Worm (Caenorhabditis elegans) whole organism, young adult: ENCODE results near the gene K03A11.4.

ENCODE experiments used
- D2030.7 ChIP-seq: fragments of 200-800 bp; sonication (Bioruptor generic); IDR thresholded peaks from 2 replicates; pipeline ENCODE4 v1.3.6; 2022; ENCODE audit warnings: missing genetic modification reagents, missing genetic modification characterization, missing compliant biosample characterization
- F22D6.2 ChIP-seq: sonication (generic microtip); optimal IDR thresholded peaks from 2 replicates; lab custom pipeline; 2016; ENCODE audit warnings: mild to moderate bottlenecking, missing genetic modification characterization, missing compliant biosample characterization
- F37B4.10 ChIP-seq: fragments of 200-800 bp; sonication (Bioruptor generic); IDR thresholded peaks from 2 replicates; pipeline ENCODE4 v1.3.6; 2022; ENCODE audit warnings: missing genetic modification characterization, missing compliant biosample characterization
- F39B2.1 ChIP-seq: fragments of 200-800 bp; sonication (Bioruptor generic); IDR thresholded peaks from 2 replicates; pipeline ENCODE4 v1.3.6; 2022; ENCODE audit warnings: missing genetic modification reagents, missing genetic modification characterization, missing compliant biosample characterization
- F55B11.4 ChIP-seq: sonication (generic microtip); optimal IDR thresholded peaks from 2 replicates; lab custom pipeline; 2016; ENCODE audit warnings: missing compliant biosample characterization, missing genetic modification characterization, borderline replicate concordance; ENCODE audit not compliant: insufficient read depth
- F57A8.1 ChIP-seq: fragments of 200-800 bp; sonication (Bioruptor generic); optimal IDR thresholded peaks from 2 replicates; lab custom pipeline; 2018; ENCODE audit warnings: mild to moderate bottlenecking, missing genetic modification characterization, moderate library complexity, missing compliant biosample characterization
- T07F8.4 ChIP-seq: sonication (generic microtip); optimal IDR thresholded peaks from 2 replicates; lab custom pipeline; 2016; ENCODE audit warnings: mild to moderate bottlenecking, missing genetic modification characterization, moderate library complexity, missing compliant biosample characterization
- Y53F4B.3 ChIP-seq: fragments of 200-800 bp; sonication (Bioruptor generic); IDR thresholded peaks from 2 replicates; pipeline ENCODE4 v1.3.6; 2022; ENCODE audit warnings: missing genetic modification reagents, missing genetic modification characterization, missing compliant biosample characterization
- athp-1 ChIP-seq: sonication (generic microtip); optimal IDR thresholded peaks from 2 replicates; lab custom pipeline; 2017; ENCODE audit warnings: mild to moderate bottlenecking, missing genetic modification characterization, missing compliant biosample characterization
- ceh-79 ChIP-seq: sonication (generic microtip); optimal IDR thresholded peaks from 2 replicates; lab custom pipeline; 2017; ENCODE audit warnings: mild to moderate bottlenecking, missing genetic modification characterization, missing compliant biosample characterization
- dpff-1 ChIP-seq: sonication (generic microtip); optimal IDR thresholded peaks from 2 replicates; lab custom pipeline; 2017; ENCODE audit warnings: mild to moderate bottlenecking, missing genetic modification characterization, missing compliant biosample characterization
- efl-1 ChIP-seq: fragments of 150-350 bp; optimal IDR thresholded peaks from 2 replicates; lab custom pipeline; 2014; ENCODE audit warnings: missing biosample characterization, missing genetic modification reagents, missing genetic modification characterization
- egrh-3 ChIP-seq: fragments of 200-800 bp; sonication (Bioruptor generic); IDR thresholded peaks from 2 replicates; pipeline ENCODE4 v1.3.6; 2022; ENCODE audit warnings: missing genetic modification reagents, missing genetic modification characterization, missing compliant biosample characterization
- ekl-4 ChIP-seq: fragments of 200-800 bp; sonication (Bioruptor generic); IDR thresholded peaks from 2 replicates; pipeline ENCODE4 v1.3.6; 2022; ENCODE audit warnings: missing genetic modification reagents, missing genetic modification characterization, missing compliant biosample characterization
- him-1 ChIP-seq: sonication (generic microtip); optimal IDR thresholded peaks from 2 replicates; lab custom pipeline; 2016; ENCODE audit warnings: missing genotype, missing genetic modification reagents, missing genetic modification characterization, missing compliant biosample characterization
- hlh-12 ChIP-seq: sonication (generic microtip); optimal IDR thresholded peaks from 2 replicates; lab custom pipeline; 2016; ENCODE audit warnings: missing genetic modification characterization, missing compliant biosample characterization
- hlh-26 ChIP-seq: fragments of 200-800 bp; sonication (Bioruptor generic); conservative IDR thresholded peaks from 2 replicates; pipeline ENCODE4 v1.3.6; 2022; ENCODE audit warnings: missing genetic modification reagents, missing genetic modification characterization, missing compliant biosample characterization
- hmg-1.2 ChIP-seq: fragments of 200-800 bp; sonication (Bioruptor generic); IDR thresholded peaks from 2 replicates; pipeline ENCODE4 v1.3.6; 2022; ENCODE audit warnings: missing genetic modification reagents, missing genetic modification characterization, missing compliant biosample characterization
- hmg-20 ChIP-seq: fragments of 200-800 bp; sonication (Bioruptor generic); IDR thresholded peaks from 2 replicates; pipeline ENCODE4 v1.3.6; 2022; ENCODE audit warnings: missing genetic modification reagents, missing genetic modification characterization, missing compliant biosample characterization
- let-526 ChIP-seq: fragments of 200-800 bp; sonication (Bioruptor generic); IDR thresholded peaks from 2 replicates; pipeline ENCODE4 v1.3.6; 2022; ENCODE audit warnings: missing genetic modification reagents, missing genetic modification characterization, missing compliant biosample characterization
- lin-54 ChIP-seq: fragments of 200-800 bp; sonication (Bioruptor generic); optimal IDR thresholded peaks from 2 replicates; lab custom pipeline; 2018; ENCODE audit warnings: mild to moderate bottlenecking, missing genetic modification characterization, missing compliant biosample characterization
- madf-10 ChIP-seq: sonication (generic microtip); optimal IDR thresholded peaks from 2 replicates; lab custom pipeline; 2016; ENCODE audit warnings: mild to moderate bottlenecking, missing genetic modification characterization, missing compliant biosample characterization
- madf-6 ChIP-seq: fragments of 200-800 bp; sonication (Bioruptor generic); IDR thresholded peaks from 2 replicates; pipeline ENCODE4 v1.3.6; 2022; ENCODE audit warnings: missing genetic modification reagents, missing genetic modification characterization, missing compliant biosample characterization
- nfya-1 ChIP-seq: sonication (generic microtip); optimal IDR thresholded peaks from 2 replicates; lab custom pipeline; 2017; ENCODE audit warnings: antibody characterized with exemption, missing compliant biosample characterization, missing genetic modification characterization, borderline replicate concordance; ENCODE audit not compliant: insufficient read depth
- pbrm-1 ChIP-seq: fragments of 200-800 bp; sonication (Bioruptor generic); IDR thresholded peaks from 2 replicates; pipeline ENCODE4 v1.3.6; 2022; ENCODE audit warnings: missing genetic modification reagents, missing genetic modification characterization, missing compliant biosample characterization
- rcor-1 ChIP-seq: fragments of 200-800 bp; sonication (Bioruptor generic); IDR thresholded peaks from 2 replicates; pipeline ENCODE4 v1.3.6; 2022; ENCODE audit warnings: missing genetic modification reagents, missing genetic modification characterization, missing compliant biosample characterization
- snpc-1.1 ChIP-seq: sonication (generic microtip); optimal IDR thresholded peaks from 2 replicates; lab custom pipeline; 2017; ENCODE audit warnings: missing genetic modification characterization, mild to moderate bottlenecking, missing compliant biosample characterization, antibody characterized with exemption, moderate library complexity, missing genotype, missing genetic modification reagents; ENCODE audit not compliant: insufficient read depth
- somi-1 ChIP-seq: fragments of 200-800 bp; sonication (Bioruptor generic); optimal IDR thresholded peaks from 2 replicates; lab custom pipeline; 2018; ENCODE audit warnings: mild to moderate bottlenecking, missing genetic modification characterization, missing compliant biosample characterization
- tlf-1 ChIP-seq: fragments of 200-800 bp; sonication (Bioruptor generic); optimal IDR thresholded peaks from 2 replicates; lab custom pipeline; 2018; ENCODE audit warnings: mild to moderate bottlenecking, missing genetic modification characterization, missing compliant biosample characterization
- zfh-2 ChIP-seq: fragments of 200-800 bp; sonication (Bioruptor generic); conservative IDR thresholded peaks from 2 replicates; pipeline ENCODE4 v1.3.6; 2022; ENCODE audit warnings: missing genetic modification reagents, missing genetic modification characterization, missing compliant biosample characterization
- zim-3 ChIP-seq: sonication (generic microtip); optimal IDR thresholded peaks from 2 replicates; lab custom pipeline; 2017; ENCODE audit warnings: mild to moderate bottlenecking, missing genetic modification characterization, moderate library complexity, missing compliant biosample characterization
- ztf-22 ChIP-seq: fragments of 200-800 bp; sonication (Bioruptor generic); optimal IDR thresholded peaks from 2 replicates; lab custom pipeline; 2018; ENCODE audit warnings: mild to moderate bottlenecking, missing genetic modification characterization, moderate library complexity, missing compliant biosample characterization
- ztf-25 ChIP-seq: fragments of 200-800 bp; sonication (Bioruptor generic); IDR thresholded peaks from 2 replicates; pipeline ENCODE4 v1.3.6; 2022; ENCODE audit warnings: missing genetic modification reagents, missing genetic modification characterization, missing compliant biosample characterization
- ztf-28 ChIP-seq: fragments of 200-800 bp; sonication (Bioruptor generic); IDR thresholded peaks from 2 replicates; pipeline ENCODE4 v1.3.6; 2022; ENCODE audit warnings: missing genetic modification reagents, missing genetic modification characterization, missing compliant biosample characterization

The K03A11.4 gene

DNA sequence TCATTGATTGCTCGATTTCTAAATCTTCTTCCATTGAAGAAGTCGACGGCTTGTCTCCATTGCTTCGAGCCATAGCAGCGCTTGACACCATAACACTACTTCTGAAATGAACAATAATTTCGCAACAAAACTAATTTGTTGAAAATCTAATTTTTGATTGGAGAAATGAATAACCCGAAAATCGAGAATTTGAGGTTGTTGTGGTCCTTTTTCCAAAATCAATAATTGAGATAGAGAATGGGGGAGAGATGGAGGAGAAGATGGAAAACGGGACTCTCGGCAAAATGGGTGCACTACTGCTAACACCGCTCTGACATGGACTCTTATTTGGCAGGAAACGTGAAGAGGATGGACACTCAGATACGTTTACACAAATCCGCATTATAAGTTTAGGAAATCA is 44.2 kb downstream of the K03A11.4 start, which contains the start of gene snx-17:
TSS of gene snx-17 (minus strand) at position 101 of the 400 bp plus-strand sequence.
- no peak for TF ChIP-seq zim-3 (tag; lab: Kevin White, UChicago)
- no peak for TF ChIP-seq somi-1
- TF ChIP-seq hlh-12 (tag; lab: Kevin White, UChicago): no peak
- TF ChIP-seq let-526 (GFP tag; lab: Robert Waterston, UW): no peak
- TF ChIP-seq F55B11.4 (tag; lab: Kevin White, UChicago): no peak
- no peak for TF ChIP-seq D2030.7 (GFP tag; lab: Robert Waterston, UW)
- no peak for TF ChIP-seq F37B4.10
- TF ChIP-seq T07F8.4 (tag; lab: Kevin White, UChicago): no peak
- TF ChIP-seq F39B2.1 (GFP tag; lab: Robert Waterston, UW): no peak
- no peak for TF ChIP-seq efl-1 (GFP tag; lab: Kevin White, UChicago)
- TF ChIP-seq hmg-1.2 (GFP tag; lab: Robert Waterston, UW): no peak
- no peak for TF ChIP-seq ztf-28
- no peak for TF ChIP-seq ztf-25 (GFP tag; lab: Robert Waterston, UW)
- no peak for TF ChIP-seq dpff-1
- TF ChIP-seq tlf-1 (GFP tag; lab: Kevin White, UChicago): no peak
- TF ChIP-seq athp-1: no peak

DNA sequence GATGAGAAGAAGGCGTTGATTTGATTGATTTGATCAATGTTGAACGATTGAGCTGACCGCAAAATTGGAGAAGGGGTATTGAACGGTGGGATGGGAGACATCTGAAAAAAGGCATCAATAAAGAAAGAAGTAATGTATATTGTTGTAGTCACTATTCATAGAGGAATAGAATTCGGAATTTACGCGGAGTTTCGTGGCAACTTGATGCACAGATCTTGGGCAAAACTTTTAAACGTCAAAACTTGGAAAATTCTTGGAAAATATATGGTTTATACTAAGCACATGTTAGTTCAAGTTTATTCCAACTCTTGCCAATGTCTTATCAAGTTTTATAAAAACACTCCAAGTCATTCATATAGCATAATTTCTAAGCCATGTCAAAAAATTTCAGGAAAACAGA is 48.4 kb downstream of the K03A11.4 start, which contains the start of gene F17H10.4:
TSS of gene F17H10.4 (minus strand) at position 101 of the 400 bp plus-strand sequence.
- no peak for TF ChIP-seq lin-54 (GFP tag; lab: Kevin White, UChicago)
- TF ChIP-seq nfya-1 (tag; lab: Kevin White, UChicago): no peak
- no peak for TF ChIP-seq F22D6.2
- TF ChIP-seq hmg-1.2 (GFP tag; lab: Robert Waterston, UW): no peak
- no peak for TF ChIP-seq snpc-1.1 (tag; lab: Kevin White, UChicago)
- no peak for TF ChIP-seq dpff-1
- TF ChIP-seq F57A8.1 (GFP tag; lab: Kevin White, UChicago): no peak
- TF ChIP-seq athp-1: no peak
- TF ChIP-seq hlh-26: no peak
- no peak for TF ChIP-seq efl-1 (GFP tag; lab: Kevin White, UChicago)
- no peak for TF ChIP-seq madf-6 (GFP tag; lab: Robert Waterston, UW)
- TF ChIP-seq zfh-2 (GFP tag; lab: Robert Waterston, UW): no peak
- TF ChIP-seq F37B4.10: no peak
- TF ChIP-seq ekl-4 (GFP tag; lab: Robert Waterston, UW): no peak
- TF ChIP-seq pbrm-1 (GFP tag; lab: Robert Waterston, UW): no peak
- TF ChIP-seq madf-10 (tag; lab: Kevin White, UChicago): no peak

DNA sequence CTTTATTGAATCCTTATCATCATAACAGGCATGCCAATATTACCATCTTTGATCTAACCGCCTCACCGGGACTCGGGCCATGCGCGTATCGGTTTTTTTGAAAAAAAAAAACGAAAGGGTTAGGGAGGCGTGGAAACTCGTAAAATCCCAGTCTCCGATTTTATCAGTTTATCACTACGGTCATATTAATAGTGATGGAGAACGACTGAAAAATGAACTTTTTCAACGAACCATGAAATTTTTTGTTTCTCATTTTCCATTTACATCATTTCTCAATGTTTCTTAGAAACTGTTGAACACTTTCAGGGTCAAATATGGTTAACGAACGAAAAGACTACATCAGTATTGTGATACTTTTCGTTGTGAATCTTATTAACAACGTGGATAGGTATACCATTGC is 52.0 kb downstream of the K03A11.4 start, which contains the start of gene spin-3:
TSS of gene spin-3 (plus strand) at position 301 of the 400 bp plus-strand sequence.
- no peak for TF ChIP-seq hlh-26
- TF ChIP-seq ztf-22 (GFP tag; lab: Kevin White, UChicago): no peak
- no peak for TF ChIP-seq rcor-1 (GFP tag; lab: Robert Waterston, UW)
- no peak for TF ChIP-seq Y53F4B.3 (GFP tag; lab: Robert Waterston, UW)
- TF ChIP-seq F57A8.1 (GFP tag; lab: Kevin White, UChicago): no peak
- TF ChIP-seq efl-1 (GFP tag; lab: Kevin White, UChicago): no peak
- TF ChIP-seq hmg-20 (GFP tag; lab: Robert Waterston, UW): no peak
- TF ChIP-seq him-1 (tag; lab: Kevin White, UChicago): no peak
- no peak for TF ChIP-seq egrh-3 (GFP tag; lab: Robert Waterston, UW)
- TF ChIP-seq ceh-79 (tag; lab: Kevin White, UChicago): no peak
